Fruit fly (Drosophila melanogaster): ENCODE results near the gene CG7565.

dm6 chr3L:8077207-8077606, 14.4 kb downstream of the CG7565 start:
- TF ChIP-seq foxo (GFP tag; optimal IDR thresholded peaks at IDR 0.05) (no peak), tai (GFP tag; optimal IDR thresholded peaks at IDR 0.05) (no peak), N (GFP tag; optimal IDR thresholded peaks at IDR 0.05) (no peak), h (GFP tag; optimal IDR thresholded peaks at IDR 0.05) (peak; percentile 23), Hr78 (GFP tag; optimal IDR thresholded peaks at IDR 0.05) (no peak)

Data from whole organism, wandering third instar larva.